Fruit fly (Drosophila melanogaster) whole organism, embryonic: ENCODE measurements around the gene CG33687.
A peak's percentile ranks its signal among the peaks of the same experiment; 100 is the strongest.

Experiments used
- B-H2 ChIP-seq: fragments of 200-800 bp; sonication (Bioruptor generic); optimal IDR thresholded peaks from 2 replicates; lab custom pipeline; 2018; ENCODE audit warnings: missing biosample characterization, mild to moderate bottlenecking, missing genetic modification characterization
- C15 ChIP-seq: fragments of 200-800 bp; sonication (Bioruptor generic); IDR thresholded peaks from 3 replicates; pipeline ENCODE4 v1.3.6; 2022; ENCODE audit warnings: missing biosample characterization, missing genetic modification characterization
- CG11456 ChIP-seq: fragments of 200-800 bp; sonication (Bioruptor generic); IDR thresholded peaks from 3 replicates; pipeline ENCODE4 v1.3.6; 2022; ENCODE audit warnings: missing biosample characterization, missing genetic modification characterization
- CG12942 ChIP-seq: fragments of 200-800 bp; sonication (Bioruptor generic); optimal IDR thresholded peaks from 3 replicates; lab custom pipeline; 2016; ENCODE audit warnings: missing biosample characterization, missing genetic modification characterization
- CG14667 ChIP-seq: fragments of 200-800 bp; sonication (Bioruptor generic); IDR thresholded peaks from 2 replicates; pipeline ENCODE4 v1.3.6; 2022; ENCODE audit warnings: missing biosample characterization, missing genetic modification characterization
- CG16779 ChIP-seq: fragments of 200-800 bp; sonication (Bioruptor generic); IDR thresholded peaks from 2 replicates; pipeline ENCODE4 v1.3.6; 2022; ENCODE audit warnings: missing biosample characterization, missing genetic modification characterization
- CG17829 ChIP-seq: fragments of 200-800 bp; optimal IDR thresholded peaks from 2 replicates; lab custom pipeline; 2019; ENCODE audit warnings: missing biosample characterization, mild to moderate bottlenecking, missing genetic modification characterization, moderate library complexity
- CG18011 ChIP-seq: fragments of 200-800 bp; sonication (Bioruptor generic); optimal IDR thresholded peaks from 2 replicates; lab custom pipeline; 2017; ENCODE audit warnings: missing biosample characterization, missing genetic modification characterization, mild to moderate bottlenecking, moderate library complexity, missing genotype
- CG18262 ChIP-seq: fragments of 200-800 bp; optimal IDR thresholded peaks from 3 replicates; lab custom pipeline; 2019; ENCODE audit warnings: missing biosample characterization, mild to moderate bottlenecking, missing genetic modification characterization, moderate library complexity
- CG32767 ChIP-seq: fragments of 200-800 bp; sonication (Bioruptor generic); IDR thresholded peaks from 2 replicates; pipeline ENCODE4 v1.3.6; 2022; ENCODE audit warnings: missing biosample characterization, missing genetic modification characterization
- CG33557 ChIP-seq: fragments of 200-800 bp; sonication (Bioruptor generic); optimal IDR thresholded peaks from 2 replicates; lab custom pipeline; 2019; ENCODE audit warnings: missing biosample characterization, mild to moderate bottlenecking, missing genetic modification characterization, moderate library complexity
- CG4360 ChIP-seq: fragments of 200-800 bp; sonication (Bioruptor generic); IDR thresholded peaks from 2 replicates; pipeline ENCODE4 v1.3.6; 2022; ENCODE audit warnings: missing biosample characterization, missing genetic modification characterization
- CG6689 ChIP-seq: fragments of 200-800 bp; sonication (Bioruptor generic); IDR thresholded peaks from 2 replicates; pipeline ENCODE4 v1.3.6; 2022; ENCODE audit warnings: missing biosample characterization, missing genetic modification characterization
- CG7987 ChIP-seq: fragments of 200-800 bp; sonication (Bioruptor generic); optimal IDR thresholded peaks from 2 replicates; lab custom pipeline; 2018; ENCODE audit warnings: missing biosample characterization, mild to moderate bottlenecking, missing genetic modification characterization, moderate library complexity
- CG8281 ChIP-seq: fragments of 200-800 bp; sonication (Bioruptor generic); optimal IDR thresholded peaks from 2 replicates; lab custom pipeline; 2018; ENCODE audit warnings: missing biosample characterization, mild to moderate bottlenecking, missing genetic modification characterization, moderate library complexity
- CHES-1-like ChIP-seq: fragments of 200-800 bp; sonication (Bioruptor generic); optimal IDR thresholded peaks from 2 replicates; lab custom pipeline; 2016; ENCODE audit warnings: missing biosample characterization, missing genetic modification characterization
- Doc2 ChIP-seq: fragments of 200-800 bp; sonication (Bioruptor generic); IDR thresholded peaks from 2 replicates; pipeline ENCODE4 v1.3.6; 2022; ENCODE audit warnings: missing biosample characterization, missing genetic modification characterization
- Doc3 ChIP-seq: fragments of 200-800 bp; sonication (Bioruptor generic); IDR thresholded peaks from 3 replicates; pipeline ENCODE4 v1.3.6; 2022; ENCODE audit warnings: missing biosample characterization, missing genetic modification characterization; ENCODE audit not compliant: partially characterized antibody
- Drgx ChIP-seq: fragments of 200-800 bp; sonication (Bioruptor generic); IDR thresholded peaks from 2 replicates; pipeline ENCODE4 v1.3.6; 2022; ENCODE audit warnings: missing biosample characterization, missing genetic modification characterization
- Jarid2 ChIP-seq: fragments of 200-800 bp; sonication (Bioruptor generic); optimal IDR thresholded peaks from 3 replicates; lab custom pipeline; 2017; ENCODE audit warnings: mild to moderate bottlenecking, missing biosample characterization, missing genetic modification reagents, missing genetic modification characterization
- Optix ChIP-seq: fragments of 200-800 bp; sonication (Bioruptor generic); IDR thresholded peaks from 3 replicates; pipeline ENCODE4 v1.3.6; 2022; ENCODE audit warnings: missing biosample characterization, missing genetic modification characterization
- Taf1 ChIP-seq: fragments of 200-800 bp; sonication (Bioruptor generic); IDR thresholded peaks from 2 replicates; pipeline ENCODE4 v1.3.6; 2022; ENCODE audit warnings: missing biosample characterization, missing genetic modification characterization
- bowl ChIP-seq: fragments of 200-800 bp; sonication (Bioruptor generic); IDR thresholded peaks from 2 replicates; pipeline ENCODE4 v1.3.6; 2022; ENCODE audit warnings: missing biosample characterization, missing genetic modification characterization
- bsh ChIP-seq, 2 experiments: fragments of 200-800 bp; sonication (Bioruptor generic); optimal IDR thresholded peaks; 2 replicates each; lab custom pipeline; 2017 to 2018; ENCODE audit warnings: mild to moderate bottlenecking in 2 of 2, missing biosample characterization in 2 of 2, missing genetic modification characterization in 2 of 2, moderate library complexity in 1 of 2
- btn ChIP-seq: fragments of 200-800 bp; sonication (Bioruptor generic); optimal IDR thresholded peaks from 2 replicates; lab custom pipeline; 2016; ENCODE audit warnings: missing biosample characterization, missing genetic modification characterization
- cg ChIP-seq: fragments of 200-800 bp; sonication (Bioruptor generic); optimal IDR thresholded peaks from 3 replicates; lab custom pipeline; 2019; ENCODE audit warnings: missing biosample characterization, mild to moderate bottlenecking, missing genetic modification characterization, moderate library complexity
- corto ChIP-seq: fragments of 200-800 bp; sonication (Bioruptor generic); optimal IDR thresholded peaks from 2 replicates; lab custom pipeline; 2016; ENCODE audit warnings: missing biosample characterization, mild to moderate bottlenecking, missing genetic modification characterization, moderate library complexity
- crol ChIP-seq: fragments of 200-800 bp; sonication (Bioruptor generic); IDR thresholded peaks from 2 replicates; pipeline ENCODE4 v1.3.6; 2022; ENCODE audit warnings: missing biosample characterization, missing genetic modification characterization
- gem ChIP-seq: fragments of 200-800 bp; sonication (Bioruptor generic); optimal IDR thresholded peaks from 2 replicates; lab custom pipeline; 2019; ENCODE audit warnings: missing biosample characterization, mild to moderate bottlenecking, missing genetic modification characterization, moderate library complexity
- kni ChIP-seq: fragments of 200-800 bp; sonication (Bioruptor generic); optimal IDR thresholded peaks from 3 replicates; lab custom pipeline; 2017; ENCODE audit warnings: mild to moderate bottlenecking, missing biosample characterization, missing genetic modification reagents, missing genetic modification characterization
- knrl ChIP-seq: fragments of 200-800 bp; sonication (Bioruptor generic); IDR thresholded peaks from 3 replicates; pipeline ENCODE4 v1.3.6; 2022; ENCODE audit warnings: missing biosample characterization, missing genetic modification characterization; ENCODE audit not compliant: partially characterized antibody
- lbe ChIP-seq: fragments of 200-800 bp; sonication (Bioruptor generic); optimal IDR thresholded peaks from 2 replicates; lab custom pipeline; 2016; ENCODE audit warnings: missing biosample characterization, mild to moderate bottlenecking, missing genetic modification characterization
- maf-S ChIP-seq: fragments of 200-800 bp; sonication (Bioruptor generic); optimal IDR thresholded peaks from 2 replicates; lab custom pipeline; 2016; ENCODE audit warnings: missing biosample characterization, missing genetic modification characterization
- nom ChIP-seq: fragments of 200-800 bp; sonication (Bioruptor generic); optimal IDR thresholded peaks from 2 replicates; lab custom pipeline; 2017; ENCODE audit warnings: missing biosample characterization, missing genetic modification characterization, mild to moderate bottlenecking, moderate library complexity, missing genetic modification reagents
- pita ChIP-seq: fragments of 200-800 bp; sonication (Bioruptor generic); optimal IDR thresholded peaks from 2 replicates; lab custom pipeline; 2017; ENCODE audit warnings: missing biosample characterization, mild to moderate bottlenecking, missing genetic modification characterization
- pros ChIP-seq: fragments of 200-800 bp; sonication (Bioruptor generic); optimal IDR thresholded peaks from 3 replicates; lab custom pipeline; 2019; ENCODE audit warnings: missing biosample characterization, mild to moderate bottlenecking, missing genetic modification characterization, moderate library complexity
- pzg ChIP-seq: fragments of 200-800 bp; sonication (Bioruptor generic); optimal IDR thresholded peaks from 3 replicates; lab custom pipeline; 2018; ENCODE audit warnings: missing biosample characterization, mild to moderate bottlenecking, missing genetic modification characterization, moderate library complexity
- so ChIP-seq: fragments of 200-800 bp; sonication (Bioruptor generic); IDR thresholded peaks from 3 replicates; pipeline ENCODE4 v1.3.6; 2022; ENCODE audit warnings: missing biosample characterization, missing genetic modification characterization

The CG33687 gene

dm6 chr3L:16173818-16174601 lies 23.7 kb upstream of the CG33687 start:
- no peak for TF ChIP-seq CG12942 (GFP tag; lab: Kevin White, UChicago)
- TF ChIP-seq maf-S: no peak
- TF ChIP-seq CG8281 (tag; lab: Kevin White, UChicago): no peak
- peak; percentile 94 for TF ChIP-seq crol (GFP tag; lab: Robert Waterston, UW)
- 0 out of 3 replicates have a peak, but pooled peaks have one; percentile 11 for TF ChIP-seq Doc3
- TF ChIP-seq CG7987 (GFP tag; lab: Kevin White, UChicago): no peak
- peak; percentile 88 for TF ChIP-seq nom (GFP tag; lab: Kevin White, UChicago)
- TF ChIP-seq kni (GFP tag; lab: Kevin White, UChicago): peak; percentile 33
- TF ChIP-seq pita: no peak
- TF ChIP-seq Doc2 (GFP tag; lab: Robert Waterston, UW): 0 out of 2 replicates have a peak, but pooled peaks have one; percentile 27
- TF ChIP-seq gem: no peak
- peak; percentile 71 for TF ChIP-seq pros (GFP tag; lab: Kevin White, UChicago)
- TF ChIP-seq cg (GFP tag; lab: Kevin White, UChicago): peak; percentile 53

DNA sequence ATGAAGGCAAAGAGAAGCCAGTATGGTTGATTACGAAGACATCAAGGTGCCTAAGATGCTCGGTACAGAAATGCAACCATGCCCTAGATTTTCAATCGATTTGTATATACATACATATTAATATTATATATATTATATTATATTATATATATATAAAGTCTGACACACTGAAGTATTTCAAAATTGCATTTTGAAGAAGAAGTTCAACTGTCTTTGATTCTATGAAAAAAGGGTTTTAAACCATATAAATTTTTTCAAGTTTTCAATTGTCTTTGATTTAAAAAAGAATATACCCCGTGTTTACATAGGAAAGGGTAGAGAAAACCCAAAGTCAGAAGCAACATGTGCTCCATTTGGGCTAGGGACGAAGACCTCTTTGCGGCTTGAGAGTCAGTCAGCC lies 22.9 kb upstream of the CG33687 start:
- TF ChIP-seq nom (GFP tag; lab: Kevin White, UChicago) (peak; percentile 45), C15 (no peak)
- TF ChIP-seq, all 482 proteins: peak for 1

DNA sequence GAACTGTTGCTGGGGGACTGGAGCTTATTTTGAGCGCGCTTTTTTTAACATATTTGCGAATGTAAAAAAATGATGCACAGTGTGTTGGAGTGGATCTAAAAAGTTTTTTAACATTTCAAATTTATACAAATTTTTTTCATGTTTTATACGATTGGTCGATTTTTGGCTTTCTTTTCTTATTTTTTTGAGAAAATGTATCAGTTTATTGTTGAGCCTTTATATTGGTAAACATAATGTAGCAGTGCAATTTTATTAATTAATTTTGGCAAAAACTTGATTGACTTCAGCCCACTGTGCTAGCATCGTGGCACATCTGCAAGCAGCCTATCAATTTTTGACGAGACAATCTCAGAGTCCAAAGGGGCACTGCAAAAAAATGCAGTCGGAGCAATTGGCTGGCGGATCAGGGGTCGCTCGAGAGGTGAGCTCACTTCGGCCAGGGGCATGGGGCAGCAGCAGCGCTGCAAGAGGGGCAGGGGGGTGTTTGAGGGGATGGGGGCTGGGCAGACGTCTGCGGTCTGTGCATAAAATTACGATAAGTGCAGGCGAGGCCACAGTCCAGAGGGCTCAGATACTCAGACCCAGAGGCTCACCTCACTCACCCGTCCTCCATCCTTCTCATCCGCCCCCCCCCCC lies 21.9 kb upstream of the CG33687 start:
- TF ChIP-seq CG14667 (GFP tag; lab: Robert Waterston, UW) (0 out of 2 replicates have a peak, but pooled peaks have one; percentile 14), btn (GFP tag; lab: Kevin White, UChicago) (no peak), Drgx (GFP tag; lab: Robert Waterston, UW) (peak; percentile 51), CG4360 (GFP tag; lab: Robert Waterston, UW) (no peak), CG32767 (GFP tag; lab: Robert Waterston, UW) (no peak), corto (GFP tag; lab: Kevin White, UChicago) (peak; percentile 83), bsh (GFP tag; optimal IDR thresholded peaks at IDR 0.05; lab: Kevin White, UChicago) (peak in 1 of 2 experiments; percentile 49), Jarid2 (no peak), Taf1 (no peak), bowl (GFP tag; lab: Robert Waterston, UW) (no peak), CG11456 (GFP tag; lab: Robert Waterston, UW) (0 out of 3 replicates have a peak, but pooled peaks have one; percentile 32), CG18011 (GFP tag; lab: Kevin White, UChicago) (no peak), B-H2 (no peak), CG17829 (tag; lab: Kevin White, UChicago) (no peak), CG6689 (no peak), nom (GFP tag; lab: Kevin White, UChicago) (peak; percentile 72), CG18262 (tag; lab: Kevin White, UChicago) (no peak), CHES-1-like (GFP tag; lab: Kevin White, UChicago) (no peak), CG33557 (GFP tag; lab: Kevin White, UChicago) (no peak), kni (GFP tag; lab: Kevin White, UChicago) (no peak), Optix (GFP tag; lab: Robert Waterston, UW) (no peak), lbe (GFP tag; lab: Kevin White, UChicago) (peak; percentile 59), knrl (GFP tag; lab: Robert Waterston, UW) (no peak), crol (GFP tag; lab: Robert Waterston, UW) (peak; percentile 64), so (no peak), CG16779 (GFP tag; lab: Robert Waterston, UW) (no peak), pzg (no peak)
- TF ChIP-seq, all 482 proteins: peak for 8
